Fruit fly (Drosophila melanogaster) whole organism, adult: Measurements from ENCODE around the gene hiw.
A peak's percentile ranks its signal among the peaks of the same experiment; 100 is the strongest.

Experiments
- CG7045 ChIP-seq: fragments of 200-800 bp; sonication (Bioruptor generic); optimal IDR thresholded peaks from 2 replicates; lab custom pipeline; 2017; ENCODE audit warnings: missing biosample characterization, mild to moderate bottlenecking, missing genetic modification characterization
- tj ChIP-seq: fragments of 200-800 bp; sonication (Bioruptor generic); optimal IDR thresholded peaks from 3 replicates; lab custom pipeline; 2017; ENCODE audit warnings: missing biosample characterization, mild to moderate bottlenecking, missing genetic modification characterization, moderate library complexity

dm6 chrX:15084580-15085138 lies 21.4 kb upstream of the hiw start, which contains the start of gene Cox17:
- peak; percentile 68 for TF ChIP-seq tj
- TF ChIP-seq CG7045 (GFP tag; lab: Kevin White, UChicago) = peak; percentile 50
